Worm (Caenorhabditis elegans) whole organism, L1 larva: ENCODE measurements around the gene C55A6.1.
A peak's percentile ranks its signal among the peaks of the same experiment; 100 is the strongest.

Source experiments
- C04F5.9 ChIP-seq: sonication (generic microtip); optimal IDR thresholded peaks from 2 replicates; lab custom pipeline; 2016; ENCODE audit warnings: missing genetic modification characterization, missing compliant biosample characterization
- aha-1 ChIP-seq: fragments of 150-350 bp; optimal IDR thresholded peaks from 2 replicates; lab custom pipeline; 2014; ENCODE audit warnings: missing biosample characterization, missing genetic modification characterization
- aly-2 ChIP-seq: fragments of 150-350 bp; optimal IDR thresholded peaks from 2 replicates; lab custom pipeline; 2014; ENCODE audit warnings: missing biosample characterization, missing genetic modification characterization
- blmp-1 ChIP-seq: fragments of 150-350 bp; optimal IDR thresholded peaks from 2 replicates; lab custom pipeline; 2014; ENCODE audit warnings: missing biosample characterization, missing genetic modification characterization
- ceh-63 ChIP-seq: fragments of 200-800 bp; sonication (Bioruptor generic); optimal IDR thresholded peaks from 2 replicates; lab custom pipeline; 2018; ENCODE audit warnings: mild to moderate bottlenecking, missing genetic modification characterization, missing compliant biosample characterization
- dpl-1 ChIP-seq, 3 experiments: fragments of 150-350 bp in 2 of 3; sonication (generic microtip) in 1 of 3; optimal IDR thresholded peaks; 2 replicates each; lab custom pipeline; 2014 to 2017; ENCODE audit warnings: missing biosample characterization in 3 of 3, missing genetic modification characterization in 3 of 3, missing genetic modification reagents in 3 of 3
- dsc-1 ChIP-seq: sonication (generic microtip); optimal IDR thresholded peaks from 2 replicates; lab custom pipeline; 2016; ENCODE audit warnings: mild to moderate bottlenecking, missing genetic modification characterization, missing compliant biosample characterization
- efl-1 ChIP-seq, 4 experiments: fragments of 150-350 bp; optimal IDR thresholded peaks in 3 of 4; peaks in 1 of 4; 1 replicate in 1 of 4; 2 replicates in 3 of 4; lab custom pipeline; 2014; ENCODE audit warnings: missing biosample characterization in 2 of 4, missing genetic modification characterization in 2 of 4, missing genetic modification reagents in 2 of 4
- elt-3 ChIP-seq, 6 experiments: fragments of 150-350 bp in 1 of 6; sonication (generic microtip); optimal IDR thresholded peaks; 2 replicates each; lab custom pipeline; 2017 to 2018; ENCODE audit warnings: missing biosample characterization in 6 of 6, missing genetic modification characterization in 6 of 6, inconsistent platforms in 1 of 6
- ets-5 ChIP-seq: fragments of 200-800 bp; sonication (Bioruptor generic); IDR thresholded peaks from 2 replicates; pipeline ENCODE4 v1.3.6; 2022; ENCODE audit warnings: missing genetic modification characterization, missing compliant biosample characterization
- fkh-4 ChIP-seq: sonication (generic microtip); optimal IDR thresholded peaks from 2 replicates; lab custom pipeline; 2016; ENCODE audit warnings: missing compliant biosample characterization, missing genetic modification characterization, borderline replicate concordance
- fkh-8 ChIP-seq: sonication (generic microtip); optimal IDR thresholded peaks from 2 replicates; lab custom pipeline; 2016; ENCODE audit warnings: mild to moderate bottlenecking, missing genetic modification characterization, missing compliant biosample characterization
- grh-1 ChIP-seq: fragments of 200-800 bp; sonication (Bioruptor generic); IDR thresholded peaks from 2 replicates; pipeline ENCODE4 v1.3.6; 2022; ENCODE audit warnings: missing genetic modification reagents, missing genetic modification characterization, missing compliant biosample characterization
- hlh-17 ChIP-seq: fragments of 200-800 bp; sonication (Bioruptor generic); optimal IDR thresholded peaks from 2 replicates; lab custom pipeline; 2018; ENCODE audit warnings: missing genetic modification characterization, mild to moderate bottlenecking, missing compliant biosample characterization, moderate library complexity, borderline replicate concordance
- hlh-4 ChIP-seq: sonication (generic microtip); optimal IDR thresholded peaks from 2 replicates; lab custom pipeline; 2016; ENCODE audit warnings: mild to moderate bottlenecking, missing genetic modification characterization, missing compliant biosample characterization
- hpl-2 ChIP-seq: fragments of 150-350 bp; optimal IDR thresholded peaks from 2 replicates; lab custom pipeline; 2014; ENCODE audit warnings: missing biosample characterization, missing genetic modification reagents, missing genetic modification characterization
- lin-13 ChIP-seq: fragments of 150-350 bp; optimal IDR thresholded peaks from 2 replicates; lab custom pipeline; 2014; ENCODE audit warnings: missing biosample characterization, missing genetic modification reagents, missing genetic modification characterization
- lin-14 ChIP-seq: fragments of 200-800 bp; sonication (Bioruptor generic); optimal IDR thresholded peaks from 2 replicates; lab custom pipeline; 2018; ENCODE audit warnings: mild to moderate bottlenecking, missing genetic modification characterization, moderate library complexity, missing compliant biosample characterization
- lin-35 ChIP-seq, 2 experiments: fragments of 150-350 bp; optimal IDR thresholded peaks; 2 replicates each; lab custom pipeline; 2014; ENCODE audit warnings: missing biosample characterization in 2 of 2, missing genetic modification characterization in 2 of 2, missing genetic modification reagents in 2 of 2
- lir-3 ChIP-seq: sonication (generic microtip); optimal IDR thresholded peaks from 2 replicates; lab custom pipeline; 2016; ENCODE audit warnings: mild to moderate bottlenecking, missing genetic modification characterization, moderate library complexity, missing compliant biosample characterization; ENCODE audit not compliant: poor library complexity
- lsy-2 ChIP-seq, 2 experiments: fragments of 150-350 bp; optimal IDR thresholded peaks; 2 replicates each; lab custom pipeline; 2014; ENCODE audit warnings: missing biosample characterization in 2 of 2, missing genetic modification characterization in 2 of 2
- mep-1 ChIP-seq: fragments of 150-350 bp; optimal IDR thresholded peaks from 2 replicates; lab custom pipeline; 2014; ENCODE audit warnings: missing biosample characterization, missing genetic modification characterization
- nhr-12 ChIP-seq: sonication (generic microtip); optimal IDR thresholded peaks from 2 replicates; lab custom pipeline; 2017; ENCODE audit warnings: missing biosample characterization, missing genetic modification characterization
- nhr-19 ChIP-seq: fragments of 200-800 bp; sonication (Bioruptor generic); conservative IDR thresholded peaks from 2 replicates; pipeline ENCODE4 v1.3.6; 2022; ENCODE audit warnings: missing genetic modification characterization, missing compliant biosample characterization
- nhr-20 ChIP-seq: sonication (generic microtip); optimal IDR thresholded peaks from 2 replicates; lab custom pipeline; 2016; ENCODE audit warnings: mild to moderate bottlenecking, missing genetic modification characterization, missing compliant biosample characterization
- nhr-71 ChIP-seq: sonication (generic microtip); optimal IDR thresholded peaks from 2 replicates; lab custom pipeline; 2016; ENCODE audit warnings: mild to moderate bottlenecking, missing genetic modification characterization, moderate library complexity, missing compliant biosample characterization
- nhr-77 ChIP-seq: fragments of 150-350 bp; optimal IDR thresholded peaks from 2 replicates; lab custom pipeline; 2014; ENCODE audit warnings: missing biosample characterization, missing genetic modification characterization
- nhr-85 ChIP-seq: sonication (generic microtip); peaks from one replicate; lab custom pipeline; 2016; ENCODE audit warnings: missing genetic modification characterization, inconsistent platforms, missing compliant biosample characterization
- nhr-90 ChIP-seq: sonication (generic microtip); optimal IDR thresholded peaks from 2 replicates; lab custom pipeline; 2016; ENCODE audit warnings: mild to moderate bottlenecking, missing genetic modification characterization, missing compliant biosample characterization; ENCODE audit not compliant: poor library complexity
- pqm-1 ChIP-seq: sonication (generic microtip); optimal IDR thresholded peaks from 3 replicates; lab custom pipeline; 2017; ENCODE audit warnings: missing biosample characterization, missing genetic modification characterization
- rnt-1 ChIP-seq: sonication (generic microtip); optimal IDR thresholded peaks from 2 replicates; lab custom pipeline; 2016; ENCODE audit warnings: mild to moderate bottlenecking, missing genetic modification characterization, moderate library complexity, missing compliant biosample characterization
- skn-1 ChIP-seq: fragments of 150-350 bp; optimal IDR thresholded peaks from 2 replicates; lab custom pipeline; 2014; ENCODE audit warnings: missing biosample characterization, missing genetic modification characterization
- snu-23 ChIP-seq: sonication (generic microtip); optimal IDR thresholded peaks from 2 replicates; lab custom pipeline; 2016; ENCODE audit warnings: missing genetic modification characterization, missing compliant biosample characterization
- sptf-1 ChIP-seq: fragments of 150-350 bp; optimal IDR thresholded peaks from 2 replicates; lab custom pipeline; 2014; ENCODE audit warnings: missing biosample characterization, missing genetic modification characterization
- tbx-2 ChIP-seq: sonication (generic microtip); optimal IDR thresholded peaks from 2 replicates; lab custom pipeline; 2016; ENCODE audit warnings: missing genetic modification characterization, missing compliant biosample characterization
- unc-130 ChIP-seq: fragments of 150-350 bp; optimal IDR thresholded peaks from 2 replicates; lab custom pipeline; 2017; ENCODE audit warnings: missing biosample characterization, missing genetic modification characterization, inconsistent platforms
- vab-15 ChIP-seq: sonication (generic microtip); optimal IDR thresholded peaks from 2 replicates; lab custom pipeline; 2017; ENCODE audit warnings: missing genotype, mild to moderate bottlenecking, missing genetic modification characterization, missing compliant biosample characterization
- xbp-1 ChIP-seq: sonication (generic microtip); optimal IDR thresholded peaks from 2 replicates; lab custom pipeline; 2016; ENCODE audit warnings: missing genetic modification characterization, missing compliant biosample characterization
- zip-4 ChIP-seq: fragments of 200-800 bp; sonication (Bioruptor generic); optimal IDR thresholded peaks from 2 replicates; lab custom pipeline; 2018; ENCODE audit warnings: mild to moderate bottlenecking, missing genetic modification characterization, moderate library complexity, missing compliant biosample characterization
- ztf-4 ChIP-seq: fragments of 150-350 bp; optimal IDR thresholded peaks from 2 replicates; lab custom pipeline; 2014; ENCODE audit warnings: missing biosample characterization, missing genetic modification characterization

C55A6.1 gene

DNA sequence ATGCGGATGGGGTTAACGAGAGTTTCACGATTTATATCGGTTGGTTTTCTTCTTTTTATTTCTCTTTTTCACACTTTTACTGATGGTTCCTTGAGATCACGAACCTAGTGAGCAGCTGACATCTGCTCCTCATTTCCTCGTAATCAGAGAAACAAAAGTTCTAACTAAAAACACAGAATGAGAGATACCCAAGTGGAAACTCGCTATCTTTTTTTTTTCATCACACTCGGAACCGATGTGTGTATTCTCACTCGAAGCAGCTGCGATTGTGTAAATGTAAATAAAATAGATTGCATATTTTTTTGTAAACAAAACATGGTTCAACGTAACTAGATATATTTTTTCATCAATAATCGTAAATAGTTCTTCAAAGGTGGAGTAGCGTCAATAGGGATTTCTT lies 1.6 kb upstream of the C55A6.1 start:
- TF ChIP-seq unc-130 (tag; lab: Kevin White, UChicago) (peak; percentile 27), dsc-1 (tag; lab: Kevin White, UChicago) (peak; percentile 98), sptf-1 (tag; lab: Kevin White, UChicago) (no peak), nhr-71 (tag; lab: Kevin White, UChicago) (peak; percentile 72), ets-5 (GFP tag; lab: Robert Waterston, UW) (no peak), aly-2 (tag; lab: Kevin White, UChicago) (no peak), nhr-77 (tag; lab: Kevin White, UChicago) (no peak), fkh-4 (tag; lab: Kevin White, UChicago) (peak; percentile 85), ztf-4 (no peak), C04F5.9 (tag; lab: Kevin White, UChicago) (no peak), lir-3 (tag; lab: Kevin White, UChicago) (no peak), mep-1 (peak; percentile 43), nhr-12 (tag; lab: Kevin White, UChicago) (no peak), dpl-1 (GFP tag; optimal IDR thresholded peaks at IDR 0.05; lab: Kevin White, UChicago) (no peak), nhr-19 (GFP tag; lab: Robert Waterston, UW) (peak; percentile 48), fkh-8 (tag; lab: Kevin White, UChicago) (no peak), snu-23 (GFP tag; lab: Kevin White, UChicago) (peak; percentile 40), lsy-2 (tag; optimal IDR thresholded peaks at IDR 0.05; lab: Kevin White, UChicago) (peak; percentile 30 to 56), lin-14 (GFP tag; lab: Kevin White, UChicago) (peak; percentile 88), elt-3 (tag; optimal IDR thresholded peaks at IDR 0.05; lab: Kevin White, UChicago) (no peak), tbx-2 (tag; lab: Kevin White, UChicago) (no peak), hlh-17 (GFP tag; lab: Kevin White, UChicago) (no peak), lin-35 (GFP tag; optimal IDR thresholded peaks at IDR 0.05; lab: Kevin White, UChicago) (no peak), efl-1 (optimal IDR thresholded peaks at IDR 0.05; lab: Kevin White, UChicago) (peak in 1 of 2 experiments; percentile 18), efl-1 (GFP tag; optimal IDR thresholded peaks at IDR 0.05 in 1 of 2; lab: Kevin White, UChicago) (no peak), rnt-1 (tag; lab: Kevin White, UChicago) (peak; percentile 61), pqm-1 (tag; lab: Kevin White, UChicago) (no peak), skn-1 (tag; lab: Kevin White, UChicago) (no peak), nhr-20 (tag; lab: Kevin White, UChicago) (peak; percentile 33), aha-1 (no peak), nhr-90 (tag; lab: Kevin White, UChicago) (no peak), hpl-2 (GFP tag; lab: Kevin White, UChicago) (no peak)

DNA sequence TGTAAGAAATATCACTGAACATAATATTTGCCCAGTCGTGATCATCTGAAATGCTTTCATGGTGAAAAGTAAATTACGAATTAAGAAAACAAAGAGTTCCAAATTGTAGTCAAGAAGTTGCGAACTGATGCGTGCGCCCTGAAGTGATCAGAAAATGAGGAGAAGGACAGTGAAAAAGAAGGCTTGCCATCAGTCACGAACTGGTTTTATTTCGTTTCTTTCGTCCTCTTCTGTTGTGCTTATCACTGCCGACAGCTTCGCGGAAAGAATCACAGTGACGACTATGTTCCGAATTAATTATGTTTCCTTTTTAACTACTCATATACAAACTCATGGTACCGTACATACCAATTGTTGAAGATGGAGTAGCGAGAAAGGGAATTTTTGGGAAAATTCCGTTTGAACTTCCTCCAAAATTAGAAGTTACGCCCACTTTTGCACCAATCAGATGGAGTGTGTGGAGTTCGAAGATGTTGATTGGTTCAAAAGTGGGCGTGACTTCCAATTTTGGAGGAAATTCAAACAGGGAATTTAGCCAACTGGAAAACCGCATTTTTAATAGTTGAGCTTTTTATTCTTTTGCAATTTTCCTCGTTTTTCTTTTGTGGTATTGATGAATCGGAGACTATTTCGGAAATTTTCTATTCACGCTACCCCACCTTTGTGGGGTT lies 1.6 kb downstream of the C55A6.1 start, which contains the start of gene C55A6.12:
Gene C55A6.12, minus strand, starts transcription at position 51 of the 671 bp plus-strand sequence.
- peak; percentile 27 to 68 (median 65) for TF ChIP-seq dpl-1 (GFP tag; optimal IDR thresholded peaks at IDR 0.05; lab: Kevin White, UChicago)
- peak; percentile 48 for TF ChIP-seq xbp-1
- TF ChIP-seq lin-13 (GFP tag; lab: Kevin White, UChicago): no peak
- peak; percentile 49; the same call in 1 of the 2 replicates for TF ChIP-seq grh-1 (GFP tag; lab: Robert Waterston, UW)
- TF ChIP-seq nhr-85 (tag; lab: Kevin White, UChicago): peak; percentile 28
- peak in 1 of 2 experiments; percentile 74 for TF ChIP-seq efl-1 (optimal IDR thresholded peaks at IDR 0.05; lab: Kevin White, UChicago)
- TF ChIP-seq efl-1 (GFP tag; optimal IDR thresholded peaks at IDR 0.05 in 1 of 2; lab: Kevin White, UChicago): peak; percentile 77 to 96
- peak in 1 of 2 experiments; percentile 24 for TF ChIP-seq lsy-2 (tag; optimal IDR thresholded peaks at IDR 0.05; lab: Kevin White, UChicago)
- TF ChIP-seq ceh-63 (GFP tag; lab: Kevin White, UChicago): no peak
- peak; percentile 25 to 77 for TF ChIP-seq lin-35 (GFP tag; optimal IDR thresholded peaks at IDR 0.05; lab: Kevin White, UChicago)

DNA sequence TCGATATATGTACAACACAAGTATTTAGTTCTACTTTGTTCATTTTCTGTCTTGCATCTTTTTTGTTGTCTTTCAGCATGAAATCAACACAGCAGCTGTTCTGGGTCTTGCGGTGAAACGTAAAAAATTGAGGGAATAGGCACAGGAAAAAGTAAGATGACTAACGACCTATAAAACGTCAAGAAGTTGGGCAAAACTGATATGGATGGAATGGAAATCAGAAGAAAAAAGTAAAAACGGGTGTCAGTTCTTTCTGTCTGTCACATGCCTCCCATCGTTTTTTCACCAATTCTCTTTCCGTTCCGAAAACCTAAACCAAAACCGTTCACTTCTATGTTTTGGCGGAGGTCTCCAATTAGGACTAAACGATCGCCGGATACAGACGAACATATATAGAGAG lies 3.8 kb downstream of the C55A6.1 start:
- no peak for TF ChIP-seq zip-4 (GFP tag; lab: Kevin White, UChicago)
- TF ChIP-seq efl-1 (optimal IDR thresholded peaks at IDR 0.05; lab: Kevin White, UChicago): no peak
- peak in 1 of 2 experiments; percentile 64 for TF ChIP-seq efl-1 (GFP tag; optimal IDR thresholded peaks at IDR 0.05 in 1 of 2; lab: Kevin White, UChicago)
- peak; percentile 33 for TF ChIP-seq blmp-1 (tag; lab: Kevin White, UChicago)
- TF ChIP-seq hlh-4 (tag; lab: Kevin White, UChicago): no peak
- no peak for TF ChIP-seq vab-15 (tag; lab: Kevin White, UChicago)
- TF ChIP-seq, all 84 proteins: peak for 2
